Worm (Caenorhabditis elegans): Measurements from ENCODE around the gene ttr-30.
"Not testable (repeated sequence)": the region's sequence is repeated elsewhere in the genome, so short reads cannot be mapped to it uniquely, and the experiment has no call there.

ttr-30 gene

ce11 chrX:7365267-7365666, 34.5 kb downstream of the ttr-30 start, which contains the start of gene C56G3.2:
C56G3.2 (plus strand) TSS chrX:7365567.
- TF ChIP-seq nhr-77 (tag; optimal IDR thresholded peaks at IDR 0.05); peb-1 (tag; optimal IDR thresholded peaks at IDR 0.05); unc-62 (GFP tag; optimal IDR thresholded peaks at IDR 0.05): not testable (repeated sequence)

- TF ChIP-seq unc-39 (tag; optimal IDR thresholded peaks at IDR 0.05): no peak
Observed at ce11 chrX:7369770-7370169, 39.0 kb downstream of the ttr-30 start.

ce11 chrX:7371945-7372344, 41.2 kb downstream of the ttr-30 start:
- TF ChIP-seq ceh-16 (tag; optimal IDR thresholded peaks at IDR 0.05) (no peak), lsy-2 (tag; optimal IDR thresholded peaks at IDR 0.05) (no peak), mbf-1 (tag; optimal IDR thresholded peaks at IDR 0.05) (no peak), unc-39 (tag; optimal IDR thresholded peaks at IDR 0.05) (no peak), elt-1 (tag; optimal IDR thresholded peaks at IDR 0.05) (no peak), ztf-4 (tag; optimal IDR thresholded peaks at IDR 0.05) (no peak)

ce11 chrX:7376941-7377340, 46.2 kb downstream of the ttr-30 start, which contains the start of gene npr-8:
npr-8 (plus strand) TSS chrX:7377302.
- TF ChIP-seq ZK546.5 (tag; optimal IDR thresholded peaks at IDR 0.05): no peak
- no peak for TF ChIP-seq dmd-4 (tag; optimal IDR thresholded peaks at IDR 0.05)
- TF ChIP-seq crh-2 (tag; optimal IDR thresholded peaks at IDR 0.05): no peak

ce11 chrX:7378608-7379007, 47.9 kb downstream of the ttr-30 start:
- TF ChIP-seq lsy-2 (tag; optimal IDR thresholded peaks at IDR 0.05) (no peak), C34F6.9 (tag; optimal IDR thresholded peaks at IDR 0.05) (no peak), ZK546.5 (tag; optimal IDR thresholded peaks at IDR 0.05) (no peak), lin-39 (tag; optimal IDR thresholded peaks at IDR 0.05) (no peak), unc-55 (GFP tag; optimal IDR thresholded peaks at IDR 0.05) (no peak), skn-1 (tag; optimal IDR thresholded peaks at IDR 0.05) (no peak), ceh-82 (tag; optimal IDR thresholded peaks at IDR 0.05) (no peak), elt-3 (tag; optimal IDR thresholded peaks at IDR 0.05) (no peak)

Measured in whole organism, L2 larva.